Fruit fly (Drosophila melanogaster) whole organism, adult: ENCODE results near the gene hyd.

Experiments used
- CG11617 ChIP-seq: fragments of 200-800 bp; sonication (Bioruptor generic); optimal IDR thresholded peaks from 2 replicates; lab custom pipeline; 2017; ENCODE audit warnings: mild to moderate bottlenecking, missing biosample characterization, missing genetic modification reagents, missing genetic modification characterization
- CG12768 ChIP-seq: fragments of 200-800 bp; sonication (Bioruptor generic); optimal IDR thresholded peaks from 2 replicates; lab custom pipeline; 2017; ENCODE audit warnings: missing biosample characterization, missing genetic modification characterization, mild to moderate bottlenecking, moderate library complexity, missing genetic modification reagents
- CG14711 ChIP-seq: fragments of 200-800 bp; sonication (Bioruptor generic); optimal IDR thresholded peaks from 2 replicates; lab custom pipeline; 2018; ENCODE audit warnings: missing biosample characterization, mild to moderate bottlenecking, missing genetic modification characterization, moderate library complexity
- CG7045 ChIP-seq: fragments of 200-800 bp; sonication (Bioruptor generic); optimal IDR thresholded peaks from 2 replicates; lab custom pipeline; 2017; ENCODE audit warnings: missing biosample characterization, mild to moderate bottlenecking, missing genetic modification characterization
- CG7101 ChIP-seq: fragments of 200-800 bp; sonication (Bioruptor generic); optimal IDR thresholded peaks from 2 replicates; lab custom pipeline; 2018; ENCODE audit warnings: missing biosample characterization, mild to moderate bottlenecking, missing genetic modification characterization, moderate library complexity
- Clk ChIP-seq: fragments of 200-800 bp; sonication (Bioruptor generic); optimal IDR thresholded peaks from 2 replicates; lab custom pipeline; 2017; ENCODE audit warnings: missing biosample characterization, missing genetic modification characterization
- Crg-1 ChIP-seq: fragments of 200-800 bp; sonication (Bioruptor generic); optimal IDR thresholded peaks from 2 replicates; lab custom pipeline; 2016; ENCODE audit warnings: missing biosample characterization, missing genetic modification characterization
- Mnt ChIP-seq: fragments of 200-800 bp; sonication (Bioruptor generic); optimal IDR thresholded peaks from 2 replicates; lab custom pipeline; 2016; ENCODE audit warnings: missing biosample characterization, mild to moderate bottlenecking, missing genetic modification characterization
- cnc ChIP-seq, 2 experiments: fragments of >200 bp; optimal IDR thresholded peaks; 2 replicates each; lab custom pipeline; 2017
- kay ChIP-seq: fragments of 200-800 bp; sonication (Bioruptor generic); peaks from one replicate; lab custom pipeline; 2016; ENCODE audit warnings: missing biosample characterization, missing genetic modification characterization, borderline replicate concordance
- ovo ChIP-seq: fragments of 200-800 bp; sonication (Bioruptor generic); optimal IDR thresholded peaks from 2 replicates; lab custom pipeline; 2016; ENCODE audit warnings: missing biosample characterization, missing genetic modification characterization
- pad ChIP-seq: fragments of 200-800 bp; sonication (Bioruptor generic); optimal IDR thresholded peaks from 3 replicates; lab custom pipeline; 2017; ENCODE audit warnings: missing biosample characterization, missing genetic modification characterization, mild to moderate bottlenecking, moderate library complexity, missing genetic modification reagents
- toe ChIP-seq: fragments of 200-800 bp; sonication (Bioruptor generic); optimal IDR thresholded peaks from 2 replicates; lab custom pipeline; 2016; ENCODE audit warnings: missing biosample characterization, missing genetic modification characterization

dm6 chr3R:9702567-9702966, 22.8 kb downstream of the hyd start:
- peak; percentile 52 for TF ChIP-seq CG7101 (tag; lab: Kevin White, UChicago)
- TF ChIP-seq Mnt (GFP tag; lab: Kevin White, UChicago): peak; percentile 1
- no peak for TF ChIP-seq Crg-1 (GFP tag; lab: Kevin White, UChicago)
- TF ChIP-seq Clk (GFP tag; lab: Kevin White, UChicago): no peak
- TF ChIP-seq ovo (GFP tag; lab: Kevin White, UChicago): no peak
- TF ChIP-seq cnc (optimal IDR thresholded peaks at IDR 0.05; lab: Kevin White, UChicago): no peak
- TF ChIP-seq CG12768 (GFP tag; lab: Kevin White, UChicago): no peak
- no peak for TF ChIP-seq CG7045 (GFP tag; lab: Kevin White, UChicago)
- peak; percentile 53 for TF ChIP-seq CG14711 (tag; lab: Kevin White, UChicago)
- TF ChIP-seq toe (GFP tag; lab: Kevin White, UChicago): no peak
- no peak for TF ChIP-seq CG11617 (GFP tag; lab: Kevin White, UChicago)
- TF ChIP-seq pad (GFP tag; lab: Kevin White, UChicago): no peak
- TF ChIP-seq kay (GFP tag; lab: Kevin White, UChicago): peak; percentile 79
